Fruit fly (Drosophila melanogaster): ENCODE results near the gene CG11369.
A peak's percentile ranks its signal among the peaks of the same experiment; 100 is the strongest.

DNA sequence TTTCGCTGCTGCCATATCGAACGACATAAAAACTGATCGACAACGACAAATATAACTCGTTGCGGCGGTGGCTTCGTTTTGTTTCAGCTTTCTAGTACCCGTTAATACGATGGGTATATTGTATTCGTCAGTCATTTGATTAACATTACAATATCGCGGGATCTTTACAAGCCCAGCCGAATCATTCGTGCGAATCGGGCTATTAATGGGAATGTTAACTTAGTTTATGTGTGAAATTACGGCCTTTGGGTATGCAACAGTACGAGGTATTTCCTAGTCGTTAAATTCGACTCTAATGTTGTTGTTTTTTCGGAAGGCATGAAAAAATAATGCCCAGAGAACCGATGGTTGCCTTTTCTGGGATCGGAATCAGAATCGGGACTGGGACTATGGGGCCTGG is 44.1 kb downstream of the CG11369 start:
- TF ChIP-seq CG9876 (GFP tag; optimal IDR thresholded peaks at IDR 0.05) (peak; percentile 65), CG10462 (GFP tag; optimal IDR thresholded peaks at IDR 0.05) (peak; percentile 38), stc (GFP tag; IDR thresholded peaks at IDR 0.05) (peak; percentile 65), CG12659 (GFP tag; optimal IDR thresholded peaks at IDR 0.05) (peak; percentile 15), Pdp1 (GFP tag; optimal IDR thresholded peaks at IDR 0.05) (peak; percentile 76 to 81), CG1792 (GFP tag; optimal IDR thresholded peaks at IDR 0.05) (peak; percentile 68), mld (GFP tag; IDR thresholded peaks at IDR 0.05; ENCODE audit: partially characterized antibody) (no peak)
